Worm (Caenorhabditis elegans) whole organism, L4/young adult: ENCODE data around the gene sru-4.

Experiments used
- W03F9.2 ChIP-seq: fragments of 150-350 bp; optimal IDR thresholded peaks from 2 replicates; lab custom pipeline; 2014; ENCODE audit warnings: missing biosample characterization, missing genetic modification characterization
- him-1 ChIP-seq: sonication (generic microtip); optimal IDR thresholded peaks from 2 replicates; lab custom pipeline; 2016; ENCODE audit warnings: missing genotype, missing genetic modification reagents, missing genetic modification characterization, missing compliant biosample characterization

ce11 chrIV:9477135-9477928 lies 20.9 kb upstream of the sru-4 start, which contains the start of gene wrt-3:
- TF ChIP-seq him-1 (tag; lab: Kevin White, UChicago) (peak; percentile 36), W03F9.2 (tag; lab: Kevin White, UChicago) (no peak)
